Worm (Caenorhabditis elegans): ENCODE results near the gene Y51A2B.5.

Y51A2B.5 gene

DNA sequence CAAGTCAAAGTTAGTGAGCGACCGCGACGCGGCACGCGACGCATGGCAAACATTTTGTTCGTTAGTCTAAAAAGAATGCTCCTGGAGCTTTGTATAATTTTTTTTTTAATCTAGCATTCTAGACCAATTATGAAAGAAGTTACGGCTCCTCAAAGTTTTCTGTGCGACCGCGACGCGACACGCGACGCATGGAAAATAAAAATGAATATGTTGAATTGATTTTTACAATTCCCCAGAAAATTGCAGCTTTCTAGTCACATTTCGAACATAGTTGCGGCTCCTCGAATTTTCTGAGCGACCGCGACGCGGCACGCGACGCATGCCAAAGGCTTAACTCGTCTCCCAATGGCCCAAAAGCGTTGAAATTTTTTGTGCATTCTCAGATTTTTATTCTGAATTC lies 35.4 kb downstream of the Y51A2B.5 start, which contains the start of gene ZK262.4:
Gene ZK262.4, minus strand, starts transcription at position 101 of the 400 bp plus-strand sequence.
- TF ChIP-seq lsy-12 (tag; optimal IDR thresholded peaks at IDR 0.05) (no peak), tbx-2 (tag; optimal IDR thresholded peaks at IDR 0.05) (no peak), R02D3.7 (tag; optimal IDR thresholded peaks at IDR 0.05) (no peak), ztf-11 (tag; optimal IDR thresholded peaks at IDR 0.05) (no peak), nfya-1 (tag; optimal IDR thresholded peaks at IDR 0.05; ENCODE audit: insufficient read depth) (no peak), fos-1 (tag; optimal IDR thresholded peaks at IDR 0.05) (no peak), pqm-1 (tag; optimal IDR thresholded peaks at IDR 0.05) (no peak), aly-2 (tag; optimal IDR thresholded peaks at IDR 0.05) (no peak), jun-1 (tag; optimal IDR thresholded peaks at IDR 0.05) (no peak), elt-2 (tag; optimal IDR thresholded peaks at IDR 0.05) (no peak), egl-5 (tag; optimal IDR thresholded peaks at IDR 0.05) (no peak), daf-12 (tag; optimal IDR thresholded peaks at IDR 0.05) (no peak), nhr-11 (tag; optimal IDR thresholded peaks at IDR 0.05) (no peak), lin-39 (tag; optimal IDR thresholded peaks at IDR 0.05) (no peak)

ce11 chrV:18425544-18425943 lies 36.5 kb downstream of the Y51A2B.5 start, which contains the start of gene ZK262.19:
Gene ZK262.19 (minus strand): TSS chrV:18425644.
- TF ChIP-seq nhr-28 (tag; optimal IDR thresholded peaks at IDR 0.05) (no peak), ama-1 (optimal IDR thresholded peaks at IDR 0.05) (no peak), fos-1 (tag; optimal IDR thresholded peaks at IDR 0.05) (no peak), daf-12 (tag; optimal IDR thresholded peaks at IDR 0.05) (no peak), unc-39 (tag; optimal IDR thresholded peaks at IDR 0.05) (no peak), ceh-82 (tag; optimal IDR thresholded peaks at IDR 0.05) (no peak), ztf-4 (tag; optimal IDR thresholded peaks at IDR 0.05) (no peak), elt-1 (tag; optimal IDR thresholded peaks at IDR 0.05) (no peak), lin-39 (tag; optimal IDR thresholded peaks at IDR 0.05) (no peak), mml-1 (tag; optimal IDR thresholded peaks at IDR 0.05) (no peak), skn-1 (tag; optimal IDR thresholded peaks at IDR 0.05) (no peak), eor-1 (tag; optimal IDR thresholded peaks at IDR 0.05) (no peak), snpc-4 (tag; optimal IDR thresholded peaks at IDR 0.05) (no peak), nhr-12 (tag; optimal IDR thresholded peaks at IDR 0.05) (no peak), fkh-10 (GFP tag; optimal IDR thresholded peaks at IDR 0.05) (no peak)

DNA sequence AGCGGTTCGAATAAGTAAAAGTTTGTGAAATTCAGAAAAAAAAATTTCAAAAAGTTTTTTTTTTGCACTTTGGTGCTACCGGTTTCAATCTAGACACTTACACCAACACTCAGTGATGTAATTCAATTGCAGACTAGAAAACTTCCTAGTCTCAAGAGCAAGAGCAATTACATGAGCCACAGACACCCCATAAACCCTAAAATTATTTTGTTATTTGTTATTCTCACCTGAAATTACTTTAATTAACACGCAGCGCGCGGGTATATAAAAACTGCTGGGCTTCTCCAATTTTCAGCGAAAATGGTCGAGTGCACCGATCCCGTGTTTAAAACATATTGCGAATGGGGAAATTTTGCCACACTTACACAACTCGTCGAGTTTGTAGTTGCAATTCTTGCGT lies 37.2 kb downstream of the Y51A2B.5 start, which contains the start of gene srw-83:
Gene srw-83, plus strand, starts transcription at position 301 of the 400 bp plus-strand sequence.
- no peak for TF ChIP-seq ceh-16 (tag; optimal IDR thresholded peaks at IDR 0.05)
- no peak for TF ChIP-seq egl-5 (tag; optimal IDR thresholded peaks at IDR 0.05)
- no peak for TF ChIP-seq elt-1 (tag; optimal IDR thresholded peaks at IDR 0.05)
- TF ChIP-seq R02D3.7 (tag; optimal IDR thresholded peaks at IDR 0.05), result no peak
- no peak for TF ChIP-seq nhr-12 (tag; optimal IDR thresholded peaks at IDR 0.05)
- no peak for TF ChIP-seq elt-2 (tag; optimal IDR thresholded peaks at IDR 0.05)
- TF ChIP-seq fos-1 (tag; optimal IDR thresholded peaks at IDR 0.05), result no peak
- no peak for TF ChIP-seq aly-2 (tag; optimal IDR thresholded peaks at IDR 0.05)
- TF ChIP-seq mdl-1 (tag; optimal IDR thresholded peaks at IDR 0.05), result no peak
- no peak for TF ChIP-seq nhr-67 (tag; optimal IDR thresholded peaks at IDR 0.05)
- no peak for TF ChIP-seq nhr-28 (tag; optimal IDR thresholded peaks at IDR 0.05)

ce11 chrV:18430826-18431225 lies 41.7 kb downstream of the Y51A2B.5 start:
- no peak for TF ChIP-seq daf-12 (tag; optimal IDR thresholded peaks at IDR 0.05)
- TF ChIP-seq skn-1 (tag; optimal IDR thresholded peaks at IDR 0.05), result no peak
- no peak for TF ChIP-seq ceh-9 (tag; optimal IDR thresholded peaks at IDR 0.05)
- TF ChIP-seq pha-4 (tag; optimal IDR thresholded peaks at IDR 0.05), result no peak
- no peak for TF ChIP-seq nhr-237 (tag; optimal IDR thresholded peaks at IDR 0.05)
- no peak for TF ChIP-seq nhr-43 (tag; optimal IDR thresholded peaks at IDR 0.05; ENCODE audit: poor library complexity, severe bottlenecking)
- no peak for TF ChIP-seq fkh-10 (GFP tag; optimal IDR thresholded peaks at IDR 0.05)

DNA sequence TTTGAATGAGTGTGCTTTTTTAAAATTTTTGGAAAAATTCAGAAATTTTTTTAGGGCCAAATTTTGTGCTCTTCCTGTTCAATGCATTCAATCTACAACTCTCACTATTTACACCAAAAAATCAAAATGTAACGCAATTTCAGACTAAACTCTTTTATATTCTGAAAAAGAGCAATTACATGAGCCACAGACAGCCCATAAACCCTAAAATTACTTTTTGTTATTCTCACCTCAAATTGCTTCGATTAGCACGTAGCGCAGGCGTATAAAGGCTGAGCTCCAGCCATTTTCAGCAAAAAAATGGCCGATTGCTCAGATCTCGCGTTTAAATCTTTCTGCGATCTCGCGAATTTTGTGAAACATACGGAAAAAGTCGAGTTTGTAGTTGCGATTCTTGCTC lies 42.4 kb downstream of the Y51A2B.5 start, which contains the start of gene srw-82:
Gene srw-82, plus strand, starts transcription at position 301 of the 400 bp plus-strand sequence.
- no peak for TF ChIP-seq mml-1 (tag; optimal IDR thresholded peaks at IDR 0.05)
- TF ChIP-seq mdl-1 (tag; optimal IDR thresholded peaks at IDR 0.05), result no peak
- TF ChIP-seq nhr-11 (tag; optimal IDR thresholded peaks at IDR 0.05), result no peak
- no peak for TF ChIP-seq nhr-23 (tag; optimal IDR thresholded peaks at IDR 0.05)
- no peak for TF ChIP-seq lsy-12 (tag; optimal IDR thresholded peaks at IDR 0.05)
- no peak for TF ChIP-seq ceh-28 (tag; optimal IDR thresholded peaks at IDR 0.05)
- no peak for TF ChIP-seq pqm-1 (tag; optimal IDR thresholded peaks at IDR 0.05)
- TF ChIP-seq nhr-77 (tag; optimal IDR thresholded peaks at IDR 0.05), result no peak
- no peak for TF ChIP-seq elt-1 (tag; optimal IDR thresholded peaks at IDR 0.05)
- TF ChIP-seq nhr-237 (tag; optimal IDR thresholded peaks at IDR 0.05), result no peak
- no peak for TF ChIP-seq skn-1 (tag; optimal IDR thresholded peaks at IDR 0.05)
- no peak for TF ChIP-seq elt-2 (tag; optimal IDR thresholded peaks at IDR 0.05)
- TF ChIP-seq pha-4 (tag; optimal IDR thresholded peaks at IDR 0.05), result no peak
- no peak for TF ChIP-seq nfya-1 (tag; optimal IDR thresholded peaks at IDR 0.05; ENCODE audit: insufficient read depth)
- TF ChIP-seq snpc-4 (tag; optimal IDR thresholded peaks at IDR 0.05), result no peak
- no peak for TF ChIP-seq sea-2 (GFP tag; optimal IDR thresholded peaks at IDR 0.05)
- no peak for TF ChIP-seq nhr-43 (tag; optimal IDR thresholded peaks at IDR 0.05; ENCODE audit: poor library complexity, severe bottlenecking)
